Worm (Caenorhabditis elegans) whole organism, late embryonic: Measurements from ENCODE around the gene C17E7.12.

ENCODE experiments used
- K09A11.1 ChIP-seq: sonication (generic microtip); optimal IDR thresholded peaks from 2 replicates; lab custom pipeline; 2017; ENCODE audit warnings: antibody characterized with exemption, mild to moderate bottlenecking, missing genetic modification characterization, missing compliant biosample characterization; ENCODE audit not compliant: insufficient read depth
- ceh-2 ChIP-seq: sonication (generic microtip); optimal IDR thresholded peaks from 2 replicates; lab custom pipeline; 2016; ENCODE audit warnings: missing genotype, missing genetic modification characterization, missing compliant biosample characterization
- fax-1 ChIP-seq: sonication (generic microtip); optimal IDR thresholded peaks from 2 replicates; lab custom pipeline; 2016; ENCODE audit warnings: missing genotype, missing genetic modification characterization, missing compliant biosample characterization
- hlh-8 ChIP-seq: sonication (generic microtip); optimal IDR thresholded peaks from 2 replicates; lab custom pipeline; 2016; ENCODE audit warnings: missing genotype, missing genetic modification characterization, missing compliant biosample characterization
- nfya-1 ChIP-seq: sonication (generic microtip); optimal IDR thresholded peaks from 2 replicates; lab custom pipeline; 2017; ENCODE audit warnings: missing genetic modification characterization, mild to moderate bottlenecking, missing compliant biosample characterization, antibody characterized with exemption, moderate library complexity
- nhr-11 ChIP-seq: fragments of 150-350 bp; optimal IDR thresholded peaks from 2 replicates; lab custom pipeline; 2014; ENCODE audit warnings: missing biosample characterization, missing genetic modification characterization
- rnt-1 ChIP-seq: sonication (generic microtip); optimal IDR thresholded peaks from 2 replicates; lab custom pipeline; 2016; ENCODE audit warnings: missing genetic modification characterization, missing compliant biosample characterization
- sox-4 ChIP-seq: sonication (generic microtip); optimal IDR thresholded peaks from 2 replicates; lab custom pipeline; 2017; ENCODE audit warnings: mild to moderate bottlenecking, missing genetic modification characterization, inconsistent platforms, missing compliant biosample characterization
- unc-42 ChIP-seq: sonication (generic microtip); optimal IDR thresholded peaks from 2 replicates; lab custom pipeline; 2016; ENCODE audit warnings: missing genotype, missing genetic modification characterization, missing compliant biosample characterization

- TF ChIP-seq hlh-8 (tag; lab: Kevin White, UChicago) = no peak
- TF ChIP-seq sox-4 (tag; lab: Kevin White, UChicago) = no peak
- no peak for TF ChIP-seq nfya-1 (tag; lab: Kevin White, UChicago)
- TF ChIP-seq ceh-2 (tag; lab: Kevin White, UChicago) = no peak
- no peak for TF ChIP-seq fax-1 (tag; lab: Kevin White, UChicago)
- no peak for TF ChIP-seq unc-42
- no peak for TF ChIP-seq K09A11.1 (tag; lab: Kevin White, UChicago)
- no peak for TF ChIP-seq rnt-1 (tag; lab: Kevin White, UChicago)
- no peak for TF ChIP-seq nhr-11
Measured at ce11 chrV:3857778-3858177, 34.0 kb downstream of the C17E7.12 start, which contains the start of gene nhr-188.
